Fruit fly (Drosophila melanogaster) whole organism, wandering third instar larva: ENCODE measurements around the gene mib1.

Experiments used
- Dfd ChIP-seq: fragments of >200 bp; optimal IDR thresholded peaks from 2 replicates; lab custom pipeline; 2017; ENCODE audit warnings: missing biosample characterization, missing genetic modification characterization
- Mio ChIP-seq: sonication (Bioruptor generic); optimal IDR thresholded peaks from 2 replicates; lab custom pipeline; 2016; ENCODE audit warnings: missing biosample characterization, missing genetic modification characterization
- rgr ChIP-seq: fragments of 200-800 bp; sonication (Bioruptor generic); optimal IDR thresholded peaks from 3 replicates; lab custom pipeline; 2016; ENCODE audit warnings: missing biosample characterization, mild to moderate bottlenecking, missing genetic modification characterization

dm6 chr3L:16060806-16061600 is 49.4 kb upstream of the mib1 start:
- TF ChIP-seq Mio (no peak), rgr (GFP tag; lab: Kevin White, UChicago) (peak; percentile 5), Dfd (GFP tag; lab: Kevin White, UChicago) (no peak)
